Fruit fly (Drosophila melanogaster) whole organism: ENCODE data around the gene MstProx.

Experiments used
- CG8478 ChIP-seq: fragments of >200 bp; optimal IDR thresholded peaks from 2 replicates; lab custom pipeline; 2018; ENCODE audit warnings: inconsistent platforms
- Dll ChIP-seq: fragments of >200 bp; optimal IDR thresholded peaks from 2 replicates; lab custom pipeline; 2017
- pan ChIP-seq: fragments of >200 bp; optimal IDR thresholded peaks from 2 replicates; lab custom pipeline; 2017
- psq ChIP-seq: fragments of >200 bp; optimal IDR thresholded peaks from 2 replicates; lab custom pipeline; 2017
- usp ChIP-seq: fragments of >200 bp; optimal IDR thresholded peaks from 2 replicates; lab custom pipeline; 2017; ENCODE audit warnings: missing biosample characterization, missing genetic modification characterization, mixed read lengths

- no peak for TF ChIP-seq pan (lab: Kevin White, UChicago)
- TF ChIP-seq CG8478: no peak
- no peak for TF ChIP-seq Dll (lab: Kevin White, UChicago)
- no peak for TF ChIP-seq psq (lab: Kevin White, UChicago)
- no peak for TF ChIP-seq usp (GFP tag; lab: Kevin White, UChicago)
These were observed 38.4 kb downstream of the MstProx start for dm6 chr3R:7330695-7331094.
